Fruit fly (Drosophila melanogaster): Measurements from ENCODE around the gene Jon25Biii.
A peak's percentile ranks its signal among the peaks of the same experiment; 100 is the strongest.

The Jon25Biii gene

dm6 chr2L:4997401-4998259 is 47.1 kb upstream of the Jon25Biii start (continued):
- TF ChIP-seq CG14710 (tag; optimal IDR thresholded peaks at IDR 0.05) (peak; percentile 98), Abd-B (GFP tag; optimal IDR thresholded peaks at IDR 0.05) (no peak), CG9876 (GFP tag; optimal IDR thresholded peaks at IDR 0.05) (peak; percentile 99), CG6813 (GFP tag; optimal IDR thresholded peaks at IDR 0.05) (peak; percentile 99), Camta (GFP tag; optimal IDR thresholded peaks at IDR 0.05) (peak; percentile 99), Deaf1 (tag; optimal IDR thresholded peaks at IDR 0.05) (peak; percentile 98), CG7271 (tag; optimal IDR thresholded peaks at IDR 0.05) (peak; percentile 89), CG6689 (GFP tag; IDR thresholded peaks at IDR 0.05) (peak; percentile 99), Neu2 (GFP tag; optimal IDR thresholded peaks at IDR 0.05; ENCODE audit: borderline replicate concordance) (peak; percentile 94), GATAe (GFP tag; conservative IDR thresholded peaks at IDR 0.05) (peak; percentile 96), Blimp-1 (GFP tag; optimal IDR thresholded peaks at IDR 0.05) (peak; percentile 98), Elba2 (GFP tag; optimal IDR thresholded peaks at IDR 0.05) (peak; percentile 78), CG17829 (tag; optimal IDR thresholded peaks at IDR 0.05) (peak; percentile 99), PHDP (tag; optimal IDR thresholded peaks at IDR 0.05) (peak; percentile 99), CG7963 (GFP tag; IDR thresholded peaks at IDR 0.05; ENCODE audit: partially characterized antibody) (peak; percentile 70), Myb (GFP tag; optimal IDR thresholded peaks at IDR 0.05) (peak; percentile 94), CkIIα-i1 (GFP tag; IDR thresholded peaks at IDR 0.05) (peak; percentile 96), CG2120 (GFP tag; optimal IDR thresholded peaks at IDR 0.05) (peak; percentile 99), Med (GFP tag) (peak; percentile 100), gro (GFP tag; optimal IDR thresholded peaks at IDR 0.05) (peak; percentile 99), CG17568 (GFP tag; optimal IDR thresholded peaks at IDR 0.05) (peak; percentile 97), CG7556 (GFP tag; optimal IDR thresholded peaks at IDR 0.05) (peak; percentile 98), tap (tag; optimal IDR thresholded peaks at IDR 0.05) (peak; percentile 98), br (optimal IDR thresholded peaks at IDR 0.05) (no peak), h (optimal IDR thresholded peaks at IDR 0.05) (no peak), gcm (GFP tag; optimal IDR thresholded peaks at IDR 0.05) (peak; percentile 99), ftz-f1 (GFP tag; optimal IDR thresholded peaks at IDR 0.05) (peak; percentile 88), sens (GFP tag) (peak; percentile 100), CG7357 (GFP tag; IDR thresholded peaks at IDR 0.05) (peak; percentile 96), CG32767 (GFP tag; IDR thresholded peaks at IDR 0.05) (peak; percentile 98), Sox100B (GFP tag; optimal IDR thresholded peaks at IDR 0.05) (peak; percentile 97), trh (GFP tag; optimal IDR thresholded peaks at IDR 0.05) (peak; percentile 98), Hr51 (GFP tag; optimal IDR thresholded peaks at IDR 0.05) (peak; percentile 98 to 99), BEAF-32 (GFP tag; optimal IDR thresholded peaks at IDR 0.05) (peak; percentile 24), D19A (tag; optimal IDR thresholded peaks at IDR 0.05) (peak; percentile 97), Rfx (GFP tag; IDR thresholded peaks at IDR 0.05) (peak; percentile 100), pita (GFP tag; optimal IDR thresholded peaks at IDR 0.05) (no peak), Vsx1 (GFP tag; optimal IDR thresholded peaks at IDR 0.05) (peak; percentile 96), CG2678 (tag; optimal IDR thresholded peaks at IDR 0.05) (peak; percentile 99), CG8478 (optimal IDR thresholded peaks at IDR 0.05) (peak; percentile 94), luna (GFP tag; optimal IDR thresholded peaks at IDR 0.05) (peak; percentile 98), btn (GFP tag; optimal IDR thresholded peaks at IDR 0.05) (peak; percentile 99), Dref (GFP tag; IDR thresholded peaks at IDR 0.05) (no peak; the same call in 1 of the 2 replicates), seq (GFP tag; IDR thresholded peaks at IDR 0.05) (peak; percentile 99), CG18476 (GFP tag; optimal IDR thresholded peaks at IDR 0.05) (peak; percentile 100), Trl (optimal IDR thresholded peaks at IDR 0.05) (peak; percentile 91 to 94), Trl (GFP tag; optimal IDR thresholded peaks at IDR 0.05) (peak; percentile 99), p53 (GFP tag; optimal IDR thresholded peaks at IDR 0.05) (peak; percentile 98), CG32772 (GFP tag; IDR thresholded peaks at IDR 0.05) (peak; percentile 99), crol (GFP tag; IDR thresholded peaks at IDR 0.05) (peak; percentile 96)
